Worm (Caenorhabditis elegans): ENCODE measurements around the gene fli-1.

DNA sequence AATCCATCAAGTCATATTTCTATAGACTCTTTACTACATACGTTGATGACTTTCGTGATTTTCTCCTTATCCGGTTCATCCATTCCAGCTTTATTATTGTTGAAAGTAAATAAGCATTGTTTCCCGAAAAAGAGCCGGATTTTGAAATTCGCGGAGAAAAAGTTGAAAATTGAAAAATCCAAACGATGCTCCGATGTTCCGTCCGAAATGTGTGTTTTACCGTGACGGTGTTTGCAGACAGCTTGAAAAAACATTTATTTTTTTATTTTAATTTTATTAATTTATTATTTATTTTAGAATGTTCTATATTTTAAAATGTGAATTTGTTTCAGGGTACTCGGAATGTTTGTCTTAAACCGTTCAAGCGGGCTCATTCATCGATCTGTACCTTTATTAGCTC is 52.7 kb downstream of the fli-1 start, which contains the start of gene dnj-10:
- TF ChIP-seq zfh-2 (GFP tag; conservative IDR thresholded peaks at IDR 0.05) (no peak), T26A5.8 (tag; optimal IDR thresholded peaks at IDR 0.05) (no peak), F23B12.7 (tag; optimal IDR thresholded peaks at IDR 0.05; ENCODE audit: insufficient read depth) (no peak), him-1 (tag; optimal IDR thresholded peaks at IDR 0.05) (no peak), cebp-1 (GFP tag; IDR thresholded peaks at IDR 0.05) (no peak), cebp-1 (tag; optimal IDR thresholded peaks at IDR 0.05) (no peak), nhr-27 (tag; optimal IDR thresholded peaks at IDR 0.05) (no peak), ama-1 (optimal IDR thresholded peaks at IDR 0.05) (no peak), ama-1 (GFP tag; optimal IDR thresholded peaks at IDR 0.05) (no peak)

All from whole organism, young adult.